ENCODE assay signal across 2 fruit fly cellular contexts in genomic region chr3L:20517897-20518804, dm6.
TF ChIP-seq lines count a peak whose summit lies in the region.

No protein-coding gene starts in this region.

TF ChIP-seq in whole organism, embryonic, 481 proteins besides CTCF, POLR2A, EP300 and RAD21 (continued from another document and continues in another):
- TF ChIP-seq CG1792 (GFP tag; optimal IDR thresholded peaks at IDR 0.05; lab: Kevin White, UChicago) (peak; percentile 26), CG13894 (tag; optimal IDR thresholded peaks at IDR 0.05; lab: Kevin White, UChicago) (no peak), CG9932 (GFP tag; IDR thresholded peaks at IDR 0.05; lab: Robert Waterston, UW) (peak; percentile 52), p53 (GFP tag; optimal IDR thresholded peaks at IDR 0.05; lab: Kevin White, UChicago) (peak; percentile 69), lbe (GFP tag; optimal IDR thresholded peaks at IDR 0.05; lab: Kevin White, UChicago) (peak; percentile 11), CG14667 (GFP tag; IDR thresholded peaks at IDR 0.05; lab: Robert Waterston, UW) (no peak), bab2 (GFP tag; optimal IDR thresholded peaks at IDR 0.05; lab: Kevin White, UChicago) (peak; percentile 56), Ssrp (tag; optimal IDR thresholded peaks at IDR 0.05; lab: Kevin White, UChicago) (no peak), Dp (GFP tag; optimal IDR thresholded peaks at IDR 0.05; lab: Kevin White, UChicago) (no peak), shn (GFP tag; optimal IDR thresholded peaks at IDR 0.05; lab: Kevin White, UChicago) (peak; percentile 57), CG31441 (GFP tag; IDR thresholded peaks at IDR 0.05; lab: Robert Waterston, UW) (0 out of 2 replicates have a peak, but pooled peaks have one; percentile 19), Hr51 (GFP tag; optimal IDR thresholded peaks at IDR 0.05; lab: Kevin White, UChicago) (peak; percentile 9 to 44), tio (GFP tag; optimal IDR thresholded peaks at IDR 0.05; lab: Kevin White, UChicago) (peak; percentile 21), MESR4 (GFP tag; optimal IDR thresholded peaks at IDR 0.05; lab: Kevin White, UChicago) (no peak), CG10654 (GFP tag; optimal IDR thresholded peaks at IDR 0.05; lab: Kevin White, UChicago) (peak; percentile 7), CG9797 (GFP tag; optimal IDR thresholded peaks at IDR 0.05; lab: Kevin White, UChicago) (no peak), gem (tag; optimal IDR thresholded peaks at IDR 0.05; lab: Kevin White, UChicago) (peak; percentile 68), esg (GFP tag; conservative IDR thresholded peaks at IDR 0.05; lab: Robert Waterston, UW) (peak; percentile 22; the same call in 1 of the 2 replicates), so (GFP tag; IDR thresholded peaks at IDR 0.05; lab: Robert Waterston, UW) (peak; percentile 37; the same call in 1 of the 3 replicates), zf30C (GFP tag; optimal IDR thresholded peaks at IDR 0.05; lab: Kevin White, UChicago) (peak; percentile 37), CG10209 (GFP tag; optimal IDR thresholded peaks at IDR 0.05; lab: Kevin White, UChicago) (peak; percentile 38), Hr78 (GFP tag; optimal IDR thresholded peaks at IDR 0.05; lab: Kevin White, UChicago) (no peak), CG6175 (GFP tag; IDR thresholded peaks at IDR 0.05; lab: Robert Waterston, UW) (no peak), Sry-δ (GFP tag; optimal IDR thresholded peaks at IDR 0.05; lab: Kevin White, UChicago) (no peak), CG18262 (tag; optimal IDR thresholded peaks at IDR 0.05; lab: Kevin White, UChicago) (peak; percentile 13), dmrt99B (tag; optimal IDR thresholded peaks at IDR 0.05; lab: Kevin White, UChicago) (peak; percentile 39), CG12659 (GFP tag; optimal IDR thresholded peaks at IDR 0.05; lab: Kevin White, UChicago) (peak; percentile 13), grau (tag; optimal IDR thresholded peaks at IDR 0.05; lab: Kevin White, UChicago) (peak; percentile 49), CG6689 (GFP tag; IDR thresholded peaks at IDR 0.05; lab: Robert Waterston, UW) (peak; percentile 54), ATbp (GFP tag; optimal IDR thresholded peaks at IDR 0.05; lab: Kevin White, UChicago) (peak; percentile 15), CG10979 (tag; optimal IDR thresholded peaks at IDR 0.05; lab: Kevin White, UChicago) (no peak), mam (GFP tag; optimal IDR thresholded peaks at IDR 0.05; lab: Kevin White, UChicago) (peak; percentile 37), repo (GFP tag; optimal IDR thresholded peaks at IDR 0.05; lab: Kevin White, UChicago) (no peak), br (optimal IDR thresholded peaks at IDR 0.05; lab: Kevin White, UChicago) (no peak), Vsx1 (GFP tag; optimal IDR thresholded peaks at IDR 0.05; lab: Kevin White, UChicago) (peak; percentile 14), CG14965 (GFP tag; optimal IDR thresholded peaks at IDR 0.05; lab: Kevin White, UChicago; ENCODE audit: borderline replicate concordance) (no peak), CG16863 (GFP tag; optimal IDR thresholded peaks at IDR 0.05; lab: Kevin White, UChicago) (no peak), abd-A (tag; optimal IDR thresholded peaks at IDR 0.05; lab: Kevin White, UChicago) (no peak), CG6813 (GFP tag; optimal IDR thresholded peaks at IDR 0.05; lab: Kevin White, UChicago) (peak; percentile 22), caup (GFP tag; optimal IDR thresholded peaks at IDR 0.05; lab: Kevin White, UChicago; ENCODE audit: severe bottlenecking) (peak; percentile 21), CG30403 (GFP tag; optimal IDR thresholded peaks at IDR 0.05; lab: Kevin White, UChicago) (peak; percentile 48), dmrt11E (tag; optimal IDR thresholded peaks at IDR 0.05; lab: Kevin White, UChicago) (peak; percentile 5), CG15073 (GFP tag; optimal IDR thresholded peaks at IDR 0.05; lab: Kevin White, UChicago) (no peak), CG3163 (GFP tag; optimal IDR thresholded peaks at IDR 0.05; lab: Kevin White, UChicago) (peak; percentile 75), Aef1 (GFP tag; IDR thresholded peaks at IDR 0.05; lab: Robert Waterston, UW) (0 out of 3 replicates have a peak, but pooled peaks have one; percentile 13), Stat92E (GFP tag; optimal IDR thresholded peaks at IDR 0.05; lab: Kevin White, UChicago) (no peak), CG9727 (GFP tag; optimal IDR thresholded peaks at IDR 0.05; lab: Kevin White, UChicago) (peak; percentile 13), CG11504 (tag; optimal IDR thresholded peaks at IDR 0.05; lab: Kevin White, UChicago) (peak; percentile 52), CG12155 (GFP tag; optimal IDR thresholded peaks at IDR 0.05; lab: Kevin White, UChicago) (peak; percentile 20), CG3726 (GFP tag; IDR thresholded peaks at IDR 0.05; lab: Robert Waterston, UW) (no peak), gce (GFP tag; IDR thresholded peaks at IDR 0.05; lab: Robert Waterston, UW) (no peak), luna (GFP tag; optimal IDR thresholded peaks at IDR 0.05; lab: Kevin White, UChicago) (peak; percentile 7), Sox100B (GFP tag; optimal IDR thresholded peaks at IDR 0.05; lab: Kevin White, UChicago) (peak; percentile 10), slp2 (GFP tag; optimal IDR thresholded peaks at IDR 0.05; lab: Kevin White, UChicago) (peak; percentile 51), pnt (GFP tag; optimal IDR thresholded peaks at IDR 0.05; lab: Kevin White, UChicago) (no peak), CG8478 (optimal IDR thresholded peaks at IDR 0.05; lab: Kevin White, UChicago) (no peak), sd (tag; optimal IDR thresholded peaks at IDR 0.05; lab: Kevin White, UChicago) (peak; percentile 64), CG30431 (GFP tag; optimal IDR thresholded peaks at IDR 0.05; lab: Kevin White, UChicago) (no peak), zfh2 (GFP tag; optimal IDR thresholded peaks at IDR 0.05; lab: Kevin White, UChicago) (peak; percentile 5), pho (GFP tag; optimal IDR thresholded peaks at IDR 0.05; lab: Kevin White, UChicago) (peak; percentile 45), CG13775 (GFP tag; optimal IDR thresholded peaks at IDR 0.05; lab: Kevin White, UChicago) (peak; percentile 44), MBD-R2 (GFP tag; IDR thresholded peaks at IDR 0.05; lab: Robert Waterston, UW) (no peak), NfI (GFP tag; optimal IDR thresholded peaks at IDR 0.05; lab: Kevin White, UChicago) (peak; percentile 44), fu2 (GFP tag; optimal IDR thresholded peaks at IDR 0.05; lab: Kevin White, UChicago) (peak; percentile 11), CG2116 (GFP tag; optimal IDR thresholded peaks at IDR 0.05; lab: Kevin White, UChicago) (peak; percentile 5), seq (GFP tag; IDR thresholded peaks at IDR 0.05; lab: Robert Waterston, UW) (peak; percentile 19; the same call in 1 of the 2 replicates)

TF ChIP-seq in whole organism, prepupa, 60 proteins besides CTCF, POLR2A, EP300 and RAD21 (continued from another document):
- TF ChIP-seq OdsH (GFP tag; optimal IDR thresholded peaks at IDR 0.05; lab: Kevin White, UChicago) (peak; percentile 5), CG7368 (GFP tag; optimal IDR thresholded peaks at IDR 0.05; lab: Kevin White, UChicago) (peak; percentile 20), CG9139 (GFP tag; optimal IDR thresholded peaks at IDR 0.05; lab: Kevin White, UChicago) (peak; percentile 70), Hr39 (GFP tag; optimal IDR thresholded peaks at IDR 0.05; lab: Kevin White, UChicago) (peak; percentile 55), CG11294 (GFP tag; IDR thresholded peaks at IDR 0.05; lab: Robert Waterston, UW) (no peak)
